Worm (Caenorhabditis elegans) whole organism, L1 larva: ENCODE data around the gene C33E10.1.
A peak's percentile ranks its signal among the peaks of the same experiment; 100 is the strongest.

Source experiments
- C16A3.4 ChIP-seq: fragments of 150-350 bp; optimal IDR thresholded peaks from 2 replicates; lab custom pipeline; 2014; ENCODE audit warnings: missing biosample characterization, missing genetic modification characterization
- elt-2 ChIP-seq: sonication (generic microtip); optimal IDR thresholded peaks from 2 replicates; lab custom pipeline; 2016; ENCODE audit warnings: missing genetic modification characterization, mild to moderate bottlenecking, inconsistent platforms, missing compliant biosample characterization, missing genetic modification reagents
- elt-3 ChIP-seq, 6 experiments: fragments of 150-350 bp in 1 of 6; sonication (generic microtip); optimal IDR thresholded peaks; 2 replicates each; lab custom pipeline; 2017 to 2018; ENCODE audit warnings: missing biosample characterization in 6 of 6, missing genetic modification characterization in 6 of 6, inconsistent platforms in 1 of 6
- fkh-10 ChIP-seq: sonication (generic microtip); optimal IDR thresholded peaks from 2 replicates; lab custom pipeline; 2017; ENCODE audit warnings: missing biosample characterization, missing genetic modification reagents, missing genetic modification characterization
- isw-1 ChIP-seq: fragments of 200-800 bp; sonication (Bioruptor generic); IDR thresholded peaks from 2 replicates; pipeline ENCODE4 v1.3.6; 2022; ENCODE audit warnings: missing genetic modification characterization, missing compliant biosample characterization
- nhr-237 ChIP-seq: fragments of 150-350 bp; optimal IDR thresholded peaks from 2 replicates; lab custom pipeline; 2014; ENCODE audit warnings: missing biosample characterization, missing genetic modification characterization
- nhr-77 ChIP-seq: fragments of 150-350 bp; optimal IDR thresholded peaks from 2 replicates; lab custom pipeline; 2014; ENCODE audit warnings: missing biosample characterization, missing genetic modification characterization
- snpc-4 ChIP-seq: fragments of 150-350 bp; optimal IDR thresholded peaks from 2 replicates; lab custom pipeline; 2014; ENCODE audit warnings: missing biosample characterization, missing genetic modification characterization
- sox-4 ChIP-seq: sonication (generic microtip); optimal IDR thresholded peaks from 2 replicates; lab custom pipeline; 2016; ENCODE audit warnings: missing genetic modification characterization, missing compliant biosample characterization
- unc-86 ChIP-seq: sonication (generic microtip); optimal IDR thresholded peaks from 2 replicates; lab custom pipeline; 2016; ENCODE audit warnings: missing genetic modification characterization, missing compliant biosample characterization

- TF ChIP-seq nhr-237 (tag; lab: Kevin White, UChicago), result no peak
- no peak for TF ChIP-seq unc-86
- no peak for TF ChIP-seq elt-3 (tag; optimal IDR thresholded peaks at IDR 0.05; lab: Kevin White, UChicago)
- TF ChIP-seq elt-2, result peak; percentile 94
- TF ChIP-seq isw-1, result no peak
- no peak for TF ChIP-seq C16A3.4 (tag; lab: Kevin White, UChicago)
- TF ChIP-seq snpc-4 (tag; lab: Kevin White, UChicago), result no peak
- no peak for TF ChIP-seq nhr-77 (tag; lab: Kevin White, UChicago)
- TF ChIP-seq fkh-10 (GFP tag; lab: Kevin White, UChicago), result no peak
- TF ChIP-seq sox-4 (tag; lab: Kevin White, UChicago), result no peak
These were observed 48.3 kb upstream of the C33E10.1 start, which contains the start of gene Y40C7B.4 for ce11 chrX:17256769-17257168.
